Worm (Caenorhabditis elegans): ENCODE results near the gene ucp-4.
A peak's percentile ranks its signal among the peaks of the same experiment; 100 is the strongest.

ucp-4 gene

DNA sequence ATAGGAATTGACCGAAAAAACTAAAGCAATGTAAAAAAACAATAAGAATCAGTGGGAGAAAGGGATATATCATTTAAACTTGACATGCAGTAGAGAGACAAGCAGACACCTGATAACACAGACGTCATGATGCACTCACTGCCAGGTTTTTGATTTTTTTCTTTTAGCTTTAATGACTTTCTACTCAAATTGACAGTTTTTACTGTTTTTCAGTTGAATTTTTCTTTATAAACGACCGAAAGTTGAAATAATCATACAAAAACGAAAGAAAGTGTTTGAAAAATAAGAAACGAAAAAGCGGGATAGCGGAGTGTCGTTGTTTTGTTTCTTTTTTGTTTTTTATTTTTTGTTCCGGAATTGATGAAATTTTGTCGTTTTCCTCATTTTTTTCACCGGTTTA, at the start of gene ucp-4:
ucp-4 (plus strand) TSS at position 83 of the 400 bp plus-strand sequence.
- TF ChIP-seq hmbx-1 (tag; optimal IDR thresholded peaks at IDR 0.05), result no peak
- no peak for TF ChIP-seq scrt-1 (GFP tag; IDR thresholded peaks at IDR 0.05)
- TF ChIP-seq tra-4 (tag; optimal IDR thresholded peaks at IDR 0.05), result no peak
- no peak for TF ChIP-seq ceh-13 (GFP tag; optimal IDR thresholded peaks at IDR 0.05)
- TF ChIP-seq ama-1 (optimal IDR thresholded peaks at IDR 0.05), result no peak
- TF ChIP-seq tbx-11 (GFP tag; IDR thresholded peaks at IDR 0.05), result no peak
- no peak for TF ChIP-seq B0310.2 (tag; optimal IDR thresholded peaks at IDR 0.05)
- no peak for TF ChIP-seq hnd-1 (tag; optimal IDR thresholded peaks at IDR 0.05)

DNA sequence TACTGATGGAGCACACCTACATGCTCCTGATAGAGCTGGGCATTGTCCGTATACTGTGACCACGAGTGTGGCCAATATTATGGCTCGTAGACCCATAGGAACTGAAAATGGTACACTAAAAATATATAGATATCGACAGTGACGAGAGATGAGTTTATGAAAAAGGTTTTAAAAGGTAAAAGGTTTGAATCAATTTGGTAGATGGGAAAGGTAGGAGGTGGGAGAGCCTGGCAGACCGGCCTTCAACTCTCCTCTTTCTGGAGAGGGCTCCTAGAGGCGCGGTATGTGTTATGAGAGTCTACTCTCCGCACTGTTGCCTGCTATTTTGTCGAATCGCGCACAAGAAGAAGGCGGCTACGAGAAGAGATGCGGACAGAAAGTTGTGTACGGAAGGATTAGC, 46.6 kb upstream of the ucp-4 start, which contains the start of gene lron-2:
lron-2 (minus strand) TSS at position 101 of the 400 bp plus-strand sequence.
- TF ChIP-seq aly-1 (tag; optimal IDR thresholded peaks at IDR 0.05) (no peak), tbx-37 (GFP tag; conservative IDR thresholded peaks at IDR 0.05) (no peak), tra-4 (tag; optimal IDR thresholded peaks at IDR 0.05) (no peak), hnd-1 (tag; optimal IDR thresholded peaks at IDR 0.05) (no peak), ceh-13 (GFP tag; optimal IDR thresholded peaks at IDR 0.05) (no peak), scrt-1 (GFP tag; IDR thresholded peaks at IDR 0.05) (no peak), tbx-11 (GFP tag; IDR thresholded peaks at IDR 0.05) (no peak), F13C5.2 (tag; optimal IDR thresholded peaks at IDR 0.05) (no peak), B0310.2 (tag; optimal IDR thresholded peaks at IDR 0.05) (no peak), ama-1 (optimal IDR thresholded peaks at IDR 0.05) (no peak), ceh-36 (tag; optimal IDR thresholded peaks at IDR 0.05) (no peak), sea-1 (GFP tag; conservative IDR thresholded peaks at IDR 0.05) (no peak), hmg-4 (GFP tag; optimal IDR thresholded peaks at IDR 0.05) (no peak)

DNA sequence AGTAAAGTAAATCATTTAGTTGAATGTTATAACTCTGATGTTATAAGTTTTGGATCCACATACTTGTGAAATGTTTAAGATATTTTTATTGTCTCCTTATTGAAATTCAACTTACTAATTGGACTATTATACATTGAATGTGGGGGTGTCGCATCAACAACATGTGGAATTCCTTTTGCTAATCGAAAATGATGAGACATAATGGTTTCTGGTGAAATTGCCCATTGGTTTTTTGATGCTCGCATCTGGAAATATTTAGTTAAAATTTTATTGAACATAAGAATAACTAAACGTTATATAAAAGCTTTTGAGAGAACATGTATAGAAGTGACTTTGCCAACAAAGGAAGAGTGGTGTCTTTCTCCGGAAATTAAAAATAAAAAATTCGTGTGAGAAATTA, 42.2 kb upstream of the ucp-4 start, which contains the start of gene ZK682.7:
ZK682.7 (minus strand) TSS at position 247 of the 400 bp plus-strand sequence.
- TF ChIP-seq hmg-4 (GFP tag; optimal IDR thresholded peaks at IDR 0.05), result no peak
- TF ChIP-seq ets-7 (tag; optimal IDR thresholded peaks at IDR 0.05), result no peak
- TF ChIP-seq aly-1 (tag; optimal IDR thresholded peaks at IDR 0.05), result no peak
- no peak for TF ChIP-seq tra-4 (tag; optimal IDR thresholded peaks at IDR 0.05)

- TF ChIP-seq aly-1 (tag; optimal IDR thresholded peaks at IDR 0.05) (no peak), hmg-4 (GFP tag; optimal IDR thresholded peaks at IDR 0.05) (peak; percentile 47), scrt-1 (GFP tag; IDR thresholded peaks at IDR 0.05) (0 out of 2 replicates have a peak, but pooled peaks have one; percentile 41)
Measured at ce11 chrV:9293359-9293758, 40.7 kb upstream of the ucp-4 start.

ce11 chrV:9295581-9295980, 38.5 kb upstream of the ucp-4 start:
- TF ChIP-seq tbx-37 (GFP tag; conservative IDR thresholded peaks at IDR 0.05) (no peak), hmg-4 (GFP tag; optimal IDR thresholded peaks at IDR 0.05) (no peak), ceh-36 (tag; optimal IDR thresholded peaks at IDR 0.05) (no peak), ceh-13 (GFP tag; optimal IDR thresholded peaks at IDR 0.05) (no peak), B0310.2 (tag; optimal IDR thresholded peaks at IDR 0.05) (no peak), F13C5.2 (tag; optimal IDR thresholded peaks at IDR 0.05) (no peak), tra-4 (tag; optimal IDR thresholded peaks at IDR 0.05) (no peak), ama-1 (optimal IDR thresholded peaks at IDR 0.05) (no peak), tbx-11 (GFP tag; IDR thresholded peaks at IDR 0.05) (no peak), ets-7 (tag; optimal IDR thresholded peaks at IDR 0.05) (no peak), hnd-1 (tag; optimal IDR thresholded peaks at IDR 0.05) (no peak)

ce11 chrV:9297332-9297731, 36.8 kb upstream of the ucp-4 start, which contains the start of gene F44A2.5:
TSS of gene F44A2.5 (plus strand) at chrV:9297632.
- no peak for TF ChIP-seq hmbx-1 (tag; optimal IDR thresholded peaks at IDR 0.05)
- no peak for TF ChIP-seq tbx-37 (GFP tag; conservative IDR thresholded peaks at IDR 0.05)
- no peak for TF ChIP-seq ets-7 (tag; optimal IDR thresholded peaks at IDR 0.05)
- TF ChIP-seq ceh-36 (tag; optimal IDR thresholded peaks at IDR 0.05), result no peak
- TF ChIP-seq scrt-1 (GFP tag; IDR thresholded peaks at IDR 0.05), result no peak
- TF ChIP-seq tra-4 (tag; optimal IDR thresholded peaks at IDR 0.05), result no peak
- no peak for TF ChIP-seq tbx-11 (GFP tag; IDR thresholded peaks at IDR 0.05)
- TF ChIP-seq hnd-1 (tag; optimal IDR thresholded peaks at IDR 0.05), result no peak
- no peak for TF ChIP-seq ceh-13 (GFP tag; optimal IDR thresholded peaks at IDR 0.05)
- TF ChIP-seq aly-1 (tag; optimal IDR thresholded peaks at IDR 0.05), result no peak
- no peak for TF ChIP-seq sea-1 (GFP tag; conservative IDR thresholded peaks at IDR 0.05)
- TF ChIP-seq hmg-4 (GFP tag; optimal IDR thresholded peaks at IDR 0.05), result no peak
- no peak for TF ChIP-seq B0310.2 (tag; optimal IDR thresholded peaks at IDR 0.05)
- no peak for TF ChIP-seq flt-1 (GFP tag; IDR thresholded peaks at IDR 0.05)
- no peak for TF ChIP-seq pes-1 (GFP tag; IDR thresholded peaks at IDR 0.05)
- TF ChIP-seq ama-1 (optimal IDR thresholded peaks at IDR 0.05), result no peak
- no peak for TF ChIP-seq F13C5.2 (tag; optimal IDR thresholded peaks at IDR 0.05)

ce11 chrV:9303026-9303425, 31.1 kb upstream of the ucp-4 start, which contains the start of gene nhr-39:
TSS of gene nhr-39 (plus strand) at chrV:9303326.
- TF ChIP-seq ceh-36 (tag; optimal IDR thresholded peaks at IDR 0.05), result no peak
- TF ChIP-seq pes-1 (GFP tag; IDR thresholded peaks at IDR 0.05), result no peak
- TF ChIP-seq flt-1 (GFP tag; IDR thresholded peaks at IDR 0.05), result no peak
- no peak for TF ChIP-seq ama-1 (optimal IDR thresholded peaks at IDR 0.05)
- no peak for TF ChIP-seq tbx-11 (GFP tag; IDR thresholded peaks at IDR 0.05)
- no peak for TF ChIP-seq ceh-13 (GFP tag; optimal IDR thresholded peaks at IDR 0.05)
- TF ChIP-seq tbx-37 (GFP tag; conservative IDR thresholded peaks at IDR 0.05), result no peak
- no peak for TF ChIP-seq tra-4 (tag; optimal IDR thresholded peaks at IDR 0.05)
- TF ChIP-seq hmg-4 (GFP tag; optimal IDR thresholded peaks at IDR 0.05), result no peak
- TF ChIP-seq F13C5.2 (tag; optimal IDR thresholded peaks at IDR 0.05), result no peak
- TF ChIP-seq hnd-1 (tag; optimal IDR thresholded peaks at IDR 0.05), result no peak
- TF ChIP-seq B0310.2 (tag; optimal IDR thresholded peaks at IDR 0.05), result no peak

DNA sequence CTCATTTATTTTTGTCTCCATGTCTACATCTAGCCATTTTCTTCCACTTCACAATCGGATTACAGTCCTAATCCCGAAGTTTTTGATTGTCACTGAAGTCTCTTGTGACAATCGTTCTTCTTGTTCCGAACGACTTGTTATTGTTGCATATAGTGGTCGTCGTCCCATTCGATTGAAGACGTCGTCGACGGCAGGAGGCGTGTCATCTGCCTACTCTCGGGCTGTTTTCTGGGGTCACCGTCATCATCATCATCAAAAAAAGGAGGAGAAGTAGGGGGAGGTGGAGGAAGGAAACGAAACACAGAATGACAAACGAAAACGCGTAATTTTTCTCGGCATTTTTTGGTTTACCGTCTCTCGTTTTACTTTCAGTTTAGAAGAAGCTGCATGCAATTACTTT, 29.0 kb upstream of the ucp-4 start, which contains the start of gene F44A2.3:
F44A2.3 (plus strand) TSS at position 301 of the 400 bp plus-strand sequence.
- no peak for TF ChIP-seq tbx-37 (GFP tag; conservative IDR thresholded peaks at IDR 0.05)
- TF ChIP-seq hnd-1 (tag; optimal IDR thresholded peaks at IDR 0.05), result no peak
- TF ChIP-seq tbx-11 (GFP tag; IDR thresholded peaks at IDR 0.05), result no peak
- TF ChIP-seq B0310.2 (tag; optimal IDR thresholded peaks at IDR 0.05), result no peak
- TF ChIP-seq hmbx-1 (tag; optimal IDR thresholded peaks at IDR 0.05), result no peak
- TF ChIP-seq ama-1 (optimal IDR thresholded peaks at IDR 0.05), result no peak
- TF ChIP-seq hmg-4 (GFP tag; optimal IDR thresholded peaks at IDR 0.05), result no peak
- no peak for TF ChIP-seq sea-1 (GFP tag; conservative IDR thresholded peaks at IDR 0.05)
- TF ChIP-seq flt-1 (GFP tag; IDR thresholded peaks at IDR 0.05), result no peak
- no peak for TF ChIP-seq scrt-1 (GFP tag; IDR thresholded peaks at IDR 0.05)
- no peak for TF ChIP-seq pes-1 (GFP tag; IDR thresholded peaks at IDR 0.05)
